Worm (Caenorhabditis elegans) whole organism, young adult: ENCODE results near the gene F57A10.2.

Experiments
- B0019.2 ChIP-seq: fragments of 200-800 bp; sonication (Bioruptor generic); conservative IDR thresholded peaks from 2 replicates; pipeline ENCODE4 v1.3.6; 2022; ENCODE audit warnings: missing genetic modification reagents, missing genetic modification characterization, missing compliant biosample characterization
- B0261.1 ChIP-seq: sonication (generic microtip); optimal IDR thresholded peaks from 2 replicates; lab custom pipeline; 2016; ENCODE audit warnings: mild to moderate bottlenecking, missing genetic modification characterization, moderate library complexity, missing compliant biosample characterization
- B0336.3 ChIP-seq: fragments of 200-800 bp; sonication (Bioruptor generic); IDR thresholded peaks from 2 replicates; pipeline ENCODE4 v1.3.6; 2022; ENCODE audit warnings: missing genetic modification characterization, missing compliant biosample characterization
- D2030.7 ChIP-seq: fragments of 200-800 bp; sonication (Bioruptor generic); IDR thresholded peaks from 2 replicates; pipeline ENCODE4 v1.3.6; 2022; ENCODE audit warnings: missing genetic modification reagents, missing genetic modification characterization, missing compliant biosample characterization
- F37B4.10 ChIP-seq: fragments of 200-800 bp; sonication (Bioruptor generic); IDR thresholded peaks from 2 replicates; pipeline ENCODE4 v1.3.6; 2022; ENCODE audit warnings: missing genetic modification characterization, missing compliant biosample characterization
- F39B2.1 ChIP-seq: fragments of 200-800 bp; sonication (Bioruptor generic); IDR thresholded peaks from 2 replicates; pipeline ENCODE4 v1.3.6; 2022; ENCODE audit warnings: missing genetic modification reagents, missing genetic modification characterization, missing compliant biosample characterization
- F49E8.2 ChIP-seq: sonication (generic microtip); optimal IDR thresholded peaks from 3 replicates; lab custom pipeline; 2017; ENCODE audit warnings: missing genetic modification characterization, mild to moderate bottlenecking, missing compliant biosample characterization, antibody characterized with exemption, moderate library complexity; ENCODE audit not compliant: insufficient read depth
- Y53G8AR.9 ChIP-seq: fragments of 200-800 bp; sonication (Bioruptor generic); conservative IDR thresholded peaks from 2 replicates; pipeline ENCODE4 v1.3.6; 2022; ENCODE audit warnings: missing genetic modification reagents, missing genetic modification characterization, missing compliant biosample characterization
- Y56A3A.18 ChIP-seq: fragments of 200-800 bp; sonication (Bioruptor generic); IDR thresholded peaks from 2 replicates; pipeline ENCODE4 v1.3.6; 2022; ENCODE audit warnings: missing genetic modification reagents, missing genetic modification characterization, missing compliant biosample characterization
- Y95B8A.8 ChIP-seq: fragments of 200-800 bp; sonication (Bioruptor generic); IDR thresholded peaks from 2 replicates; pipeline ENCODE4 v1.3.6; 2022; ENCODE audit warnings: missing genetic modification reagents, missing genetic modification characterization, missing compliant biosample characterization
- attf-6 ChIP-seq: fragments of 200-800 bp; sonication (Bioruptor generic); IDR thresholded peaks from 2 replicates; pipeline ENCODE4 v1.3.6; 2022; ENCODE audit warnings: missing genetic modification reagents, missing genetic modification characterization, missing compliant biosample characterization
- bed-1 ChIP-seq: fragments of 200-800 bp; sonication (Bioruptor generic); IDR thresholded peaks from 2 replicates; pipeline ENCODE4 v1.3.6; 2022; ENCODE audit warnings: missing genetic modification reagents, missing genetic modification characterization, missing compliant biosample characterization
- bed-2 ChIP-seq: fragments of 200-800 bp; sonication (Bioruptor generic); IDR thresholded peaks from 2 replicates; pipeline ENCODE4 v1.3.6; 2022; ENCODE audit warnings: missing genetic modification reagents, missing genetic modification characterization, missing compliant biosample characterization
- ccch-3 ChIP-seq: fragments of 200-800 bp; sonication (Bioruptor generic); optimal IDR thresholded peaks from 2 replicates; lab custom pipeline; 2018; ENCODE audit warnings: mild to moderate bottlenecking, missing genetic modification characterization, missing compliant biosample characterization
- ceh-40 ChIP-seq: fragments of 200-800 bp; sonication (Bioruptor generic); IDR thresholded peaks from 2 replicates; pipeline ENCODE4 v1.3.6; 2022; ENCODE audit warnings: missing genetic modification characterization, missing compliant biosample characterization
- ceh-58 ChIP-seq: fragments of 200-800 bp; sonication (Bioruptor generic); IDR thresholded peaks from 2 replicates; pipeline ENCODE4 v1.3.6; 2022; ENCODE audit warnings: missing genetic modification characterization, missing compliant biosample characterization
- ceh-91 ChIP-seq: fragments of 200-800 bp; sonication (Bioruptor generic); IDR thresholded peaks from 2 replicates; pipeline ENCODE4 v1.3.6; 2022; ENCODE audit warnings: missing genetic modification reagents, missing genetic modification characterization, missing compliant biosample characterization
- die-1 ChIP-seq: sonication (generic microtip); optimal IDR thresholded peaks from 2 replicates; lab custom pipeline; 2016; ENCODE audit warnings: missing genotype, mild to moderate bottlenecking, missing genetic modification characterization, missing compliant biosample characterization
- egl-44 ChIP-seq: fragments of 200-800 bp; sonication (Bioruptor generic); IDR thresholded peaks from 2 replicates; pipeline ENCODE4 v1.3.6; 2022; ENCODE audit warnings: missing genetic modification reagents, missing genetic modification characterization, missing compliant biosample characterization
- egrh-3 ChIP-seq: fragments of 200-800 bp; sonication (Bioruptor generic); IDR thresholded peaks from 2 replicates; pipeline ENCODE4 v1.3.6; 2022; ENCODE audit warnings: missing genetic modification reagents, missing genetic modification characterization, missing compliant biosample characterization
- ets-4 ChIP-seq: fragments of 200-800 bp; sonication (Bioruptor generic); optimal IDR thresholded peaks from 2 replicates; lab custom pipeline; 2018; ENCODE audit warnings: mild to moderate bottlenecking, missing genetic modification characterization, missing compliant biosample characterization
- hlh-26 ChIP-seq: fragments of 200-800 bp; sonication (Bioruptor generic); conservative IDR thresholded peaks from 2 replicates; pipeline ENCODE4 v1.3.6; 2022; ENCODE audit warnings: missing genetic modification reagents, missing genetic modification characterization, missing compliant biosample characterization
- hmg-20 ChIP-seq: fragments of 200-800 bp; sonication (Bioruptor generic); IDR thresholded peaks from 2 replicates; pipeline ENCODE4 v1.3.6; 2022; ENCODE audit warnings: missing genetic modification reagents, missing genetic modification characterization, missing compliant biosample characterization
- hrde-1 ChIP-seq: sonication (generic microtip); optimal IDR thresholded peaks from 2 replicates; lab custom pipeline; 2016; ENCODE audit warnings: missing genetic modification characterization, mild to moderate bottlenecking, missing compliant biosample characterization, moderate library complexity, missing genotype, missing genetic modification reagents, borderline replicate concordance
- lag-1 ChIP-seq: fragments of 200-800 bp; sonication (Bioruptor generic); IDR thresholded peaks from 2 replicates; pipeline ENCODE4 v1.3.6; 2022; ENCODE audit warnings: missing genetic modification reagents, missing genetic modification characterization, missing compliant biosample characterization
- let-526 ChIP-seq: fragments of 200-800 bp; sonication (Bioruptor generic); IDR thresholded peaks from 2 replicates; pipeline ENCODE4 v1.3.6; 2022; ENCODE audit warnings: missing genetic modification reagents, missing genetic modification characterization, missing compliant biosample characterization
- lin-26 ChIP-seq: fragments of 200-800 bp; sonication (Bioruptor generic); IDR thresholded peaks from 2 replicates; pipeline ENCODE4 v1.3.6; 2022; ENCODE audit warnings: missing genetic modification reagents, missing genetic modification characterization, missing compliant biosample characterization
- lin-54 ChIP-seq: fragments of 200-800 bp; sonication (Bioruptor generic); optimal IDR thresholded peaks from 2 replicates; lab custom pipeline; 2018; ENCODE audit warnings: mild to moderate bottlenecking, missing genetic modification characterization, missing compliant biosample characterization
- lir-1 ChIP-seq: fragments of 200-800 bp; sonication (Bioruptor generic); conservative IDR thresholded peaks from 2 replicates; pipeline ENCODE4 v1.3.6; 2022; ENCODE audit warnings: missing genetic modification reagents, missing genetic modification characterization, missing compliant biosample characterization
- madf-6 ChIP-seq: fragments of 200-800 bp; sonication (Bioruptor generic); IDR thresholded peaks from 2 replicates; pipeline ENCODE4 v1.3.6; 2022; ENCODE audit warnings: missing genetic modification reagents, missing genetic modification characterization, missing compliant biosample characterization
- madf-8 ChIP-seq: fragments of 200-800 bp; sonication (Bioruptor generic); conservative IDR thresholded peaks from 2 replicates; pipeline ENCODE4 v1.3.6; 2022; ENCODE audit warnings: missing genetic modification reagents, missing genetic modification characterization, missing compliant biosample characterization
- mel-28 ChIP-seq: sonication (generic microtip); optimal IDR thresholded peaks from 2 replicates; lab custom pipeline; 2016; ENCODE audit warnings: borderline replicate concordance, mild to moderate bottlenecking, missing genetic modification characterization, missing compliant biosample characterization
- mes-4 ChIP-seq: sonication (generic microtip); optimal IDR thresholded peaks from 2 replicates; lab custom pipeline; 2016; ENCODE audit warnings: missing genotype, missing genetic modification characterization, missing compliant biosample characterization
- mxl-1 ChIP-seq: sonication (generic microtip); optimal IDR thresholded peaks from 2 replicates; lab custom pipeline; 2016; ENCODE audit warnings: missing genetic modification characterization, missing compliant biosample characterization
- nhr-120 ChIP-seq: fragments of 200-800 bp; sonication (Bioruptor generic); IDR thresholded peaks from 2 replicates; pipeline ENCODE4 v1.3.6; 2022; ENCODE audit warnings: missing genetic modification characterization, missing compliant biosample characterization
- pbrm-1 ChIP-seq: fragments of 200-800 bp; sonication (Bioruptor generic); IDR thresholded peaks from 2 replicates; pipeline ENCODE4 v1.3.6; 2022; ENCODE audit warnings: missing genetic modification reagents, missing genetic modification characterization, missing compliant biosample characterization
- rcor-1 ChIP-seq: fragments of 200-800 bp; sonication (Bioruptor generic); IDR thresholded peaks from 2 replicates; pipeline ENCODE4 v1.3.6; 2022; ENCODE audit warnings: missing genetic modification reagents, missing genetic modification characterization, missing compliant biosample characterization
- repo-1 ChIP-seq: sonication (generic microtip); optimal IDR thresholded peaks from 2 replicates; lab custom pipeline; 2017; ENCODE audit warnings: mild to moderate bottlenecking, missing genetic modification characterization, missing compliant biosample characterization
- sea-2 ChIP-seq: fragments of 200-800 bp; sonication (Bioruptor generic); IDR thresholded peaks from 2 replicates; pipeline ENCODE4 v1.3.6; 2022; ENCODE audit warnings: missing genetic modification characterization, missing compliant biosample characterization
- snpc-1.1 ChIP-seq: sonication (generic microtip); optimal IDR thresholded peaks from 2 replicates; lab custom pipeline; 2017; ENCODE audit warnings: missing genetic modification characterization, mild to moderate bottlenecking, missing compliant biosample characterization, antibody characterized with exemption, moderate library complexity, missing genotype, missing genetic modification reagents; ENCODE audit not compliant: insufficient read depth
- tbp1 ChIP-seq: fragments of 200-800 bp; sonication (Bioruptor generic); optimal IDR thresholded peaks from 2 replicates; lab custom pipeline; 2018; ENCODE audit warnings: mild to moderate bottlenecking, missing genetic modification characterization, missing compliant biosample characterization
- tbx-9 ChIP-seq: sonication (generic microtip); optimal IDR thresholded peaks from 2 replicates; lab custom pipeline; 2016; ENCODE audit warnings: borderline replicate concordance, missing genetic modification characterization, inconsistent platforms, missing compliant biosample characterization
- unc-130 ChIP-seq: sonication (generic microtip); optimal IDR thresholded peaks from 2 replicates; lab custom pipeline; 2016; ENCODE audit warnings: missing genetic modification reagents, missing genetic modification characterization, missing compliant biosample characterization
- ztf-18 ChIP-seq: sonication (generic microtip); optimal IDR thresholded peaks from 2 replicates; lab custom pipeline; 2016; ENCODE audit warnings: missing genotype, mild to moderate bottlenecking, missing genetic modification characterization, missing compliant biosample characterization
- ztf-25 ChIP-seq: fragments of 200-800 bp; sonication (Bioruptor generic); IDR thresholded peaks from 2 replicates; pipeline ENCODE4 v1.3.6; 2022; ENCODE audit warnings: missing genetic modification reagents, missing genetic modification characterization, missing compliant biosample characterization
- ztf-28 ChIP-seq: fragments of 200-800 bp; sonication (Bioruptor generic); IDR thresholded peaks from 2 replicates; pipeline ENCODE4 v1.3.6; 2022; ENCODE audit warnings: missing genetic modification reagents, missing genetic modification characterization, missing compliant biosample characterization
- ztf-3 ChIP-seq: fragments of 200-800 bp; sonication (Bioruptor generic); optimal IDR thresholded peaks from 2 replicates; lab custom pipeline; 2018; ENCODE audit warnings: mild to moderate bottlenecking, missing genetic modification characterization, missing compliant biosample characterization

F57A10.2 gene

DNA sequence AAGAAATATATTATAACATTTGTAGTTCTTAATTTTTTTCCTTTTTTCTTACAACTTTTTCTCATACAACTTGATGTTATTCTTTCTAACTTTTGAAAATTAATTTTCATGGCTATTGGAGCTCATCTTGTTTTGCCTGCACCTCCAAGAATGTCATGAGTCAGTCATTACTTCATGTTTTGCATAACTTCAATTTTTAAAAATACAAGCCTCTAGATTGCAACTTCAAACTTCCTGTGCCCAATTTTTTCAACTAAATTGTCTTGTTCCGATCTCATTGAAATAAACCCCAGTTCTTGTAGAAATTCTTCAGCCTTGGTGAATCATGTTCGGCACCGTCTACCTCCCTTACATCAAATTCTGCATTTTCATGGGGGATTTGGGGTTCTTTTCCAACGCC lies 7.9 kb upstream of the F57A10.2 start, which contains the start of gene str-9:
str-9 (plus strand) TSS at position 301 of the 400 bp plus-strand sequence.
- TF ChIP-seq ccch-3 (GFP tag; lab: Kevin White, UChicago) (no peak), ets-4 (GFP tag; lab: Kevin White, UChicago) (no peak), mel-28 (tag; lab: Kevin White, UChicago) (no peak), ceh-91 (no peak), hlh-26 (GFP tag; lab: Robert Waterston, UW) (no peak), tbx-9 (no peak), Y95B8A.8 (no peak), unc-130 (GFP tag; lab: Kevin White, UChicago) (no peak), snpc-1.1 (no peak), lag-1 (GFP tag; lab: Robert Waterston, UW) (no peak), repo-1 (tag; lab: Kevin White, UChicago) (no peak), F49E8.2 (tag; lab: Kevin White, UChicago) (no peak), F37B4.10 (no peak), nhr-120 (GFP tag; lab: Robert Waterston, UW) (no peak), ztf-3 (no peak), let-526 (GFP tag; lab: Robert Waterston, UW) (no peak), madf-6 (GFP tag; lab: Robert Waterston, UW) (no peak), mxl-1 (tag; lab: Kevin White, UChicago) (no peak)
- TF ChIP-seq, all 124 proteins: peak for 0

DNA sequence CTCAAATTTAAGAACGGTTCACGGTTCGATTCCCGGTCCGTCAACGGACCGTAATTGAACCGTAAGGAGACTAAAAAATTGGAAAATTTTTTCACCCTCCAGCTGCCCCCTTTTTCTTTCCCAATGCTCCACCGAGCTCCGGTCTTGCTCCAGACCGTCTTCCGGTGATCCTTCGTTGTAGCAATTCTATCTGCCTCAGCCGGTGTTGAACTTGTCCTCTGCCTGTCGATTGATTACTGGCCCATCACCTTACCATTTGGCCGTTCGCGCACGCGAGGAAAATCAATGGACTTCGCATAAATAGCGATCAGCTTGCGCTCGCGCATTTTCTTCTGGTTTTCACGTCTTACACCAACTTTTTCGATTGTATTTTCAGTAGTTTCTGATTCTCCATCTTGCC lies 1.0 kb downstream of the F57A10.2 start:
- TF ChIP-seq rcor-1 (GFP tag; lab: Robert Waterston, UW) (peak; percentile 80), F39B2.1 (GFP tag; lab: Robert Waterston, UW) (peak; percentile 74), ceh-40 (GFP tag; lab: Robert Waterston, UW) (0 out of 2 replicates have a peak, but pooled peaks have one; percentile 40), B0336.3 (GFP tag; lab: Robert Waterston, UW) (0 out of 2 replicates have a peak, but pooled peaks have one; percentile 30), ceh-58 (GFP tag; lab: Robert Waterston, UW) (peak; percentile 91), egl-44 (peak; percentile 95), bed-1 (GFP tag; lab: Robert Waterston, UW) (peak; percentile 84; the same call in 1 of the 2 replicates), F37B4.10 (peak; percentile 89; the same call in 1 of the 2 replicates), Y53G8AR.9 (GFP tag; lab: Robert Waterston, UW) (peak; percentile 84), ztf-18 (peak; percentile 80), hrde-1 (tag; lab: Kevin White, UChicago) (peak; percentile 17), B0019.2 (GFP tag; lab: Robert Waterston, UW) (peak; percentile 53), bed-2 (GFP tag; lab: Robert Waterston, UW) (peak; percentile 85), sea-2 (0 out of 2 replicates have a peak, but pooled peaks have one; percentile 60), B0261.1 (peak; percentile 60), lin-26 (peak; percentile 99), D2030.7 (GFP tag; lab: Robert Waterston, UW) (peak; percentile 89), Y56A3A.18 (GFP tag; lab: Robert Waterston, UW) (peak; percentile 66), attf-6 (GFP tag; lab: Robert Waterston, UW) (peak; percentile 89), die-1 (peak; percentile 28), tbp1 (GFP tag; lab: Kevin White, UChicago) (peak; percentile 82), ztf-28 (GFP tag; lab: Robert Waterston, UW) (peak; percentile 77; the same call in 1 of the 2 replicates), ceh-91 (0 out of 2 replicates have a peak, but pooled peaks have one; percentile 19), ztf-25 (GFP tag; lab: Robert Waterston, UW) (peak; percentile 72; the same call in 1 of the 2 replicates), nhr-120 (GFP tag; lab: Robert Waterston, UW) (peak; percentile 86; the same call in 1 of the 2 replicates), hmg-20 (GFP tag; lab: Robert Waterston, UW) (peak; percentile 75), lir-1 (GFP tag; lab: Robert Waterston, UW) (0 out of 2 replicates have a peak, but pooled peaks have one; percentile 37), lin-54 (peak; percentile 52), pbrm-1 (GFP tag; lab: Robert Waterston, UW) (peak; percentile 76), egrh-3 (GFP tag; lab: Robert Waterston, UW) (peak; percentile 41; the same call in 1 of the 2 replicates), madf-8 (GFP tag; lab: Robert Waterston, UW) (peak; percentile 39), mes-4 (tag; lab: Kevin White, UChicago) (peak; percentile 22), Y95B8A.8 (peak; percentile 69; the same call in 1 of the 2 replicates)
